Worm (Caenorhabditis elegans): Measurements from ENCODE around the gene rbc-1.

rbc-1 gene

DNA sequence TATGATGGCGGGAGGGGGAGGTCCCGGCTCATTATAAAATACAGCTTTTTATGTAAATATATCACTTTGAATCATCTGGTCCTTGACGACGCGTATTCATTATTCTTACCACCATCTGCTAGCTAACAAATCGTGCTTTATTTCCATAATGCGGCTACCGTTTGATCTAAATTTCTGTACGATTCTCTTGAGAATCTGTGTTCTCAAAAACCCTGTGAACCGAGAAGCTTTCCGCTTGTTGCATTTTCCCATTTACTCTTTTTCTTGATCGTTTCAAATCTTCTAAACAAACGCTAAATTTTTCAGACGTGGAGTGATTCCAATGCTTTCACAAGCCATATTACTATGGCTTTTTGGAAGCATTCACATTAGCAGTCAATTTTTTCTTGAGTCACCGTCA, 43.5 kb downstream of the rbc-1 start, which contains the start of gene syg-2:
Gene syg-2, plus strand, starts transcription at position 301 of the 400 bp plus-strand sequence.
- TF ChIP-seq die-1 (tag; optimal IDR thresholded peaks at IDR 0.05) (no peak), pha-4 (tag; optimal IDR thresholded peaks at IDR 0.05) (no peak), snpc-4 (GFP tag; optimal IDR thresholded peaks at IDR 0.05) (no peak), snpc-4 (tag; optimal IDR thresholded peaks at IDR 0.05) (no peak), lin-40 (tag; optimal IDR thresholded peaks at IDR 0.05) (no peak)

DNA sequence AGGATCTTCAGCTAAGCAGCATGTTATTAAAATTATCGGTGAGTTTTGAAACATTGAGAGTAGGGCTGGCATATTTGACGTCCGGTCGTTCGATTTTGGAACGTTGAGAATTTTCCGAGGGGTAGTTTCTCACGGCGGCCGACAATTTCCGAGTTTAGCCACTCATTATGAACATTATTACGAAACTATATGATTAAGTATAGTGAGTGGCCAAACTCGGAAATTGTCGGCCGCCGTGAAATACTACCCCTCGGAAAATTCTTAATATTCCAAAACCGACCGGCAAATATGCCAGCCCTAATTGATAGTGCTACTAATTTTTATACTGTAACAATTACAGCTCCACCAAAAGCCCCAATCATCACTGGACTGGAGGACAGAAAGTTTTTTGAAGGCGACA, 46.3 kb downstream of the rbc-1 start:
- no peak for TF ChIP-seq B0035.1 (tag; optimal IDR thresholded peaks at IDR 0.05)
- TF ChIP-seq nhr-80 (tag; optimal IDR thresholded peaks at IDR 0.05), result no peak
- no peak for TF ChIP-seq ztf-28 (GFP tag; IDR thresholded peaks at IDR 0.05)
- no peak for TF ChIP-seq snpc-4 (GFP tag; optimal IDR thresholded peaks at IDR 0.05)
- TF ChIP-seq snpc-4 (tag; optimal IDR thresholded peaks at IDR 0.05), result peak in 3 of 4 experiments; percentile 59 to 84 (median 76)
- TF ChIP-seq lin-35 (GFP tag; optimal IDR thresholded peaks at IDR 0.05), result no peak

ce11 chrX:14659454-14659853, 48.3 kb downstream of the rbc-1 start:
- TF ChIP-seq rec-8 (tag; optimal IDR thresholded peaks at IDR 0.05) (no peak), cebp-2 (GFP tag; IDR thresholded peaks at IDR 0.05) (0 out of 2 replicates have a peak, but pooled peaks have one; percentile 14)

DNA sequence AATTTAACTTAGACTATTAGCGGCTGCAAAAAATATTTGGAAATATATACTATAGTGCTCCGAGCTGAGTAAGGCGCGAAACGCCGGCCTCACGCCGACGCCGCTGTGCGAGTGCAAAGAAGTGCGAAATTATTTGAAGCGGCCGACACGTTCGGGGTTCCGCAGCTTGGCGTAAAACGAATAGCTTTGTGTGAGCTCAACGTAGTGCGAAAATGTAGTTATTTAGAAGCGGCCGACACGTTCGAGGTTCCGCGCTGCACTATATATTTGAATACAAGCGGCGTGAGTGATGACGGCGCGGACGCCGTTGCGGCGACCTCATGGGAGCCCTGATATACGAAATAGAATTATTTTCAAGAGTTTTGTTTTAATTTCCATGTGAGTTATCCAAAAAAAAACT, 50.7 kb downstream of the rbc-1 start:
- TF ChIP-seq F37B4.10 (GFP tag; IDR thresholded peaks at IDR 0.05), result 0 out of 2 replicates have a peak, but pooled peaks have one; percentile 62
- peak; percentile 27 for TF ChIP-seq snpc-1.1 (tag; optimal IDR thresholded peaks at IDR 0.05; ENCODE audit: insufficient read depth)
- no peak for TF ChIP-seq lir-1 (GFP tag; conservative IDR thresholded peaks at IDR 0.05)
- no peak for TF ChIP-seq ztf-3 (GFP tag; optimal IDR thresholded peaks at IDR 0.05)
- TF ChIP-seq ceh-27 (GFP tag; optimal IDR thresholded peaks at IDR 0.05), result no peak
- no peak for TF ChIP-seq snpc-4 (GFP tag; optimal IDR thresholded peaks at IDR 0.05)
- TF ChIP-seq snpc-4 (tag; optimal IDR thresholded peaks at IDR 0.05), result peak in 2 of 4 experiments; percentile 73 to 79

- TF ChIP-seq cebp-2 (GFP tag; IDR thresholded peaks at IDR 0.05) (no peak), F55B11.4 (tag; optimal IDR thresholded peaks at IDR 0.05; ENCODE audit: borderline replicate concordance, insufficient read depth) (no peak), let-526 (GFP tag; IDR thresholded peaks at IDR 0.05) (no peak), F33H1.4 (GFP tag; IDR thresholded peaks at IDR 0.05) (no peak), madf-3 (GFP tag; IDR thresholded peaks at IDR 0.05) (no peak), F57A8.1 (GFP tag; optimal IDR thresholded peaks at IDR 0.05) (no peak), snpc-3.4 (tag; optimal IDR thresholded peaks at IDR 0.05) (no peak), F49E8.2 (tag; optimal IDR thresholded peaks at IDR 0.05; ENCODE audit: insufficient read depth) (no peak), ceh-40 (GFP tag; IDR thresholded peaks at IDR 0.05) (no peak), mes-4 (tag; optimal IDR thresholded peaks at IDR 0.05) (no peak), zim-3 (tag; optimal IDR thresholded peaks at IDR 0.05) (no peak), dpff-1 (tag; optimal IDR thresholded peaks at IDR 0.05) (no peak), egrh-3 (GFP tag; IDR thresholded peaks at IDR 0.05) (no peak), athp-1 (tag; optimal IDR thresholded peaks at IDR 0.05) (no peak), akir-1 (GFP tag; optimal IDR thresholded peaks at IDR 0.05) (no peak), sea-2 (GFP tag; IDR thresholded peaks at IDR 0.05) (no peak), die-1 (tag; optimal IDR thresholded peaks at IDR 0.05) (no peak), fkh-3 (tag; optimal IDR thresholded peaks at IDR 0.05) (no peak)
Observed at ce11 chrX:14662460-14662859, 51.3 kb downstream of the rbc-1 start.

Measured in whole organism, young adult.